Fruit fly (Drosophila melanogaster) whole organism, prepupa: ENCODE results near the gene CG33483.

Experiments
- CG11762 ChIP-seq: fragments of 200-800 bp; sonication (Bioruptor generic); optimal IDR thresholded peaks from 3 replicates; lab custom pipeline; 2016; ENCODE audit warnings: missing biosample characterization, missing genetic modification characterization; ENCODE audit not compliant: insufficient read depth
- CG34406 ChIP-seq: fragments of 200-800 bp; sonication (Bioruptor generic); optimal IDR thresholded peaks from 3 replicates; lab custom pipeline; 2016; ENCODE audit warnings: missing biosample characterization, missing genetic modification characterization
- CG6276 ChIP-seq: fragments of 200-800 bp; sonication (Bioruptor generic); optimal IDR thresholded peaks from 2 replicates; lab custom pipeline; 2017; ENCODE audit warnings: missing biosample characterization, mild to moderate bottlenecking, missing genetic modification characterization
- OdsH ChIP-seq: fragments of 200-800 bp; sonication (Bioruptor generic); optimal IDR thresholded peaks from 3 replicates; lab custom pipeline; 2016; ENCODE audit warnings: missing biosample characterization, missing genetic modification characterization

DNA sequence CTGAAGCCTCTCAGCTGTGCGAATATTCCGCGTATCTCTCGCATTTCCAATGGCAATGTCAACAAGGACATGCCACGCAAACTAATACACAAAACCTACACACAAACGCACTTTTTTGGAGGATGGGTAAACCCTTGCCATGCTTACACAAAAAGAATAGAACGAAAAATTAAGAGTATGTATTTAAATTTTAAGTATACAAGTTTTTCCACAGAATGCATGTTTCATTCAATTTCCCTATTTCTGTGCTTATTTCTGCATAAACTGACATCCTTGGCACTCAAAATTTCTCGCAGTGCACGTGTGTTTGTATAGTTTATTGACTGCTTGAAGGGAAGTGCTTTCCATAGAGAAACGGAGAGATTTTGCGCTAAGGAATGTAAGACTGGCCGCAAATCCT is 7.9 kb upstream of the CG33483 start:
- no peak for TF ChIP-seq CG6276 (GFP tag; lab: Kevin White, UChicago)
- TF ChIP-seq CG34406 (GFP tag; lab: Kevin White, UChicago) = no peak
- TF ChIP-seq CG11762 (GFP tag; lab: Kevin White, UChicago) = no peak
- no peak for TF ChIP-seq OdsH (GFP tag; lab: Kevin White, UChicago)
